Worm (Caenorhabditis elegans): ENCODE results near the gene rps-22.

ce11 chrIII:1918311-1918932, 31.9 kb upstream of the rps-22 start:
- TF ChIP-seq med-1 (GFP tag; optimal IDR thresholded peaks at IDR 0.05; ENCODE audit: insufficient read depth): no peak
- TF ChIP-seq flt-1 (GFP tag; IDR thresholded peaks at IDR 0.05): no peak
- no peak for TF ChIP-seq ztf-23 (GFP tag; IDR thresholded peaks at IDR 0.05)
- no peak for TF ChIP-seq cog-1 (tag; optimal IDR thresholded peaks at IDR 0.05)
- no peak for TF ChIP-seq klf-2 (GFP tag; conservative IDR thresholded peaks at IDR 0.05)
- no peak for TF ChIP-seq T22C8.4 (GFP tag; IDR thresholded peaks at IDR 0.05)
- TF ChIP-seq ref-1 (GFP tag; conservative IDR thresholded peaks at IDR 0.05): no peak
- TF ChIP-seq ztf-29 (GFP tag; IDR thresholded peaks at IDR 0.05): no peak
- no peak for TF ChIP-seq tab-1 (GFP tag; IDR thresholded peaks at IDR 0.05)
